Worm (Caenorhabditis elegans) whole organism, midembryonic: ENCODE data around the gene pmp-5.

Source experiments
- flt-1 ChIP-seq: fragments of 200-800 bp; sonication (Bioruptor generic); IDR thresholded peaks from 2 replicates; pipeline ENCODE4 v1.3.6; 2022; ENCODE audit warnings: missing genetic modification characterization, missing compliant biosample characterization
- ztf-23 ChIP-seq: fragments of 200-800 bp; sonication (Bioruptor generic); IDR thresholded peaks from 2 replicates; pipeline ENCODE4 v1.3.6; 2022; ENCODE audit warnings: missing genetic modification reagents, missing genetic modification characterization, missing compliant biosample characterization
- ztf-29 ChIP-seq: fragments of 200-800 bp; sonication (Bioruptor generic); IDR thresholded peaks from 2 replicates; pipeline ENCODE4 v1.3.6; 2022; ENCODE audit warnings: missing genetic modification reagents, missing genetic modification characterization, missing compliant biosample characterization

DNA sequence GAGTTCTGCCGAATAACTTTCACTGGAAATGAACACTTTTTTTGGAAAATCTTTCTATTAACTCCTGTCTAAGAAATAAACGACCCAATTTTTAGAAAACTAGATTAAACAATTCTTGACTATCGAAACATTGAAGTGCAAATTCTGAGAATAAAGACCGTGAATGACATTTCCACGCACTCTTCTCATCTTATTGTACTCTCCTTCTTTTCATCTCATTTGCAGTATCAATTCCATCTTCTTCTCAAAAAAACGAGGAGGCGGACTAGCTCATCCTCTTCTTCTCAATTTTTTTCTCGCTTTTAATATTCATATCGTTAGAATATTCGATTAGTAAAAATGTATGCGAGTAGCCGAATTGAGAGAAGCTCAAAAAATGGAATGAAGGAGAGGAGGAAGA, 4.0 kb downstream of the pmp-5 start:
- TF ChIP-seq ztf-23 (no peak), flt-1 (no peak), ztf-29 (GFP tag; lab: Robert Waterston, UW) (no peak)
